Fruit fly (Drosophila melanogaster) whole organism, embryonic: ENCODE data around the gene Cpr65Az.
A peak's percentile ranks its signal among the peaks of the same experiment; 100 is the strongest.

Experiments
- CG10565 ChIP-seq: fragments of 200-800 bp; sonication (Bioruptor generic); optimal IDR thresholded peaks from 3 replicates; lab custom pipeline; 2016; ENCODE audit warnings: missing biosample characterization, mild to moderate bottlenecking, missing genetic modification characterization
- CG11085 ChIP-seq: fragments of 200-800 bp; sonication (Bioruptor generic); IDR thresholded peaks from 2 replicates; pipeline ENCODE4 v1.3.6; 2022; ENCODE audit warnings: missing biosample characterization, missing genetic modification characterization
- CG11560 ChIP-seq: fragments of 200-800 bp; sonication (Bioruptor generic); IDR thresholded peaks from 3 replicates; pipeline ENCODE4 v1.3.6; 2022; ENCODE audit warnings: missing biosample characterization, missing genetic modification characterization
- CG12104 ChIP-seq: fragments of 200-800 bp; sonication (Bioruptor generic); optimal IDR thresholded peaks from 3 replicates; lab custom pipeline; 2016; ENCODE audit warnings: missing biosample characterization, missing genetic modification characterization
- CG12744 ChIP-seq: fragments of 200-800 bp; sonication (Bioruptor generic); optimal IDR thresholded peaks from 2 replicates; lab custom pipeline; 2016; ENCODE audit warnings: missing biosample characterization, missing genetic modification characterization
- CG13624 ChIP-seq: fragments of 200-800 bp; sonication (Bioruptor generic); optimal IDR thresholded peaks from 2 replicates; lab custom pipeline; 2016; ENCODE audit warnings: missing biosample characterization, missing genetic modification characterization
- CG17186 ChIP-seq: fragments of 200-800 bp; sonication (Bioruptor generic); optimal IDR thresholded peaks from 3 replicates; lab custom pipeline; 2017; ENCODE audit warnings: missing biosample characterization, missing genetic modification reagents, missing genetic modification characterization
- CG17359 ChIP-seq: fragments of 200-800 bp; sonication (Bioruptor generic); optimal IDR thresholded peaks from 3 replicates; lab custom pipeline; 2018; ENCODE audit warnings: missing biosample characterization, mild to moderate bottlenecking, missing genetic modification characterization, moderate library complexity
- CG1792 ChIP-seq: fragments of 200-800 bp; sonication (Bioruptor generic); optimal IDR thresholded peaks from 2 replicates; lab custom pipeline; 2016; ENCODE audit warnings: missing biosample characterization, missing genetic modification characterization
- CG30403 ChIP-seq: fragments of 200-800 bp; sonication (Bioruptor generic); optimal IDR thresholded peaks from 3 replicates; lab custom pipeline; 2016; ENCODE audit warnings: missing biosample characterization, missing genetic modification characterization
- CG3163 ChIP-seq: fragments of 200-800 bp; sonication (Bioruptor generic); optimal IDR thresholded peaks from 3 replicates; lab custom pipeline; 2016; ENCODE audit warnings: missing biosample characterization, missing genetic modification characterization
- CG32532 ChIP-seq: fragments of 200-800 bp; sonication (Bioruptor generic); IDR thresholded peaks from 2 replicates; pipeline ENCODE4 v1.3.6; 2022; ENCODE audit warnings: missing biosample characterization, missing genetic modification characterization
- CG4854 ChIP-seq: fragments of 200-800 bp; sonication (Bioruptor generic); optimal IDR thresholded peaks from 2 replicates; lab custom pipeline; 2016; ENCODE audit warnings: missing biosample characterization, missing genetic modification characterization, inconsistent platforms
- CG5180 ChIP-seq: fragments of 200-800 bp; sonication (Bioruptor generic); optimal IDR thresholded peaks from 3 replicates; lab custom pipeline; 2017; ENCODE audit warnings: missing biosample characterization, missing genetic modification characterization, mild to moderate bottlenecking, moderate library complexity, missing genetic modification reagents
- CG5245 ChIP-seq: fragments of 200-800 bp; sonication (Bioruptor generic); optimal IDR thresholded peaks from 3 replicates; lab custom pipeline; 2016; ENCODE audit warnings: missing biosample characterization, missing genetic modification characterization
- CG6272 ChIP-seq: fragments of 200-800 bp; sonication (Bioruptor generic); IDR thresholded peaks from 2 replicates; pipeline ENCODE4 v1.3.6; 2022; ENCODE audit warnings: missing biosample characterization, missing genetic modification characterization
- CG6689 ChIP-seq: fragments of 200-800 bp; sonication (Bioruptor generic); IDR thresholded peaks from 2 replicates; pipeline ENCODE4 v1.3.6; 2022; ENCODE audit warnings: missing biosample characterization, missing genetic modification characterization
- CG6854 ChIP-seq: fragments of 200-800 bp; sonication (Bioruptor generic); optimal IDR thresholded peaks from 3 replicates; lab custom pipeline; 2017; ENCODE audit warnings: missing biosample characterization, mild to moderate bottlenecking, missing genetic modification characterization
- CG7839 ChIP-seq: fragments of 200-800 bp; sonication (Bioruptor generic); optimal IDR thresholded peaks from 3 replicates; lab custom pipeline; 2018; ENCODE audit warnings: missing biosample characterization, mild to moderate bottlenecking, missing genetic modification characterization, moderate library complexity
- CG7928 ChIP-seq: fragments of 200-800 bp; sonication (Bioruptor generic); optimal IDR thresholded peaks from 2 replicates; lab custom pipeline; 2017; ENCODE audit warnings: missing biosample characterization, mild to moderate bottlenecking, missing genetic modification characterization
- CG8924 ChIP-seq: fragments of 200-800 bp; optimal IDR thresholded peaks from 3 replicates; lab custom pipeline; 2019; ENCODE audit warnings: missing biosample characterization, mild to moderate bottlenecking, missing genetic modification characterization, moderate library complexity
- Chrac-16 ChIP-seq: fragments of 200-800 bp; sonication (Bioruptor generic); optimal IDR thresholded peaks from 3 replicates; lab custom pipeline; 2016; ENCODE audit warnings: missing biosample characterization, missing genetic modification characterization
- CoRest ChIP-seq: fragments of 200-800 bp; sonication (Bioruptor generic); optimal IDR thresholded peaks from 3 replicates; lab custom pipeline; 2018; ENCODE audit warnings: missing biosample characterization, mild to moderate bottlenecking, missing genetic modification characterization, moderate library complexity
- Dek ChIP-seq: fragments of 200-800 bp; sonication (Bioruptor generic); optimal IDR thresholded peaks from 3 replicates; lab custom pipeline; 2019; ENCODE audit warnings: missing biosample characterization, mild to moderate bottlenecking, missing genetic modification characterization, moderate library complexity
- Dref ChIP-seq: fragments of 200-800 bp; sonication (Bioruptor generic); IDR thresholded peaks from 2 replicates; pipeline ENCODE4 v1.3.6; 2022; ENCODE audit warnings: missing biosample characterization, missing genetic modification characterization
- H2.0 ChIP-seq: fragments of 200-800 bp; sonication (Bioruptor generic); IDR thresholded peaks from 2 replicates; pipeline ENCODE4 v1.3.6; 2022; ENCODE audit warnings: missing biosample characterization, missing genetic modification characterization
- HLH3B ChIP-seq: fragments of 200-800 bp; sonication (Bioruptor generic); IDR thresholded peaks from 2 replicates; pipeline ENCODE4 v1.3.6; 2022; ENCODE audit warnings: missing biosample characterization, missing genetic modification characterization
- Hand ChIP-seq: fragments of 200-800 bp; sonication (Bioruptor generic); optimal IDR thresholded peaks from 2 replicates; lab custom pipeline; 2017; ENCODE audit warnings: mild to moderate bottlenecking, missing biosample characterization, missing genetic modification reagents, missing genetic modification characterization
- Hey ChIP-seq: fragments of 200-800 bp; sonication (Bioruptor generic); optimal IDR thresholded peaks from 3 replicates; lab custom pipeline; 2018; ENCODE audit warnings: missing biosample characterization, mild to moderate bottlenecking, missing genetic modification characterization
- Hmx ChIP-seq: fragments of 200-800 bp; sonication (Bioruptor generic); optimal IDR thresholded peaks from 2 replicates; lab custom pipeline; 2016; ENCODE audit warnings: missing biosample characterization, missing genetic modification characterization
- Lhr ChIP-seq: fragments of 200-800 bp; sonication (Bioruptor generic); optimal IDR thresholded peaks from 3 replicates; lab custom pipeline; 2017; ENCODE audit warnings: mild to moderate bottlenecking, missing biosample characterization, missing genetic modification reagents, missing genetic modification characterization
- NFAT ChIP-seq: fragments of 200-800 bp; sonication (Bioruptor generic); IDR thresholded peaks from 2 replicates; pipeline ENCODE4 v1.3.6; 2022; ENCODE audit warnings: missing biosample characterization, missing genetic modification characterization
- Taf1 ChIP-seq: fragments of 200-800 bp; sonication (Bioruptor generic); IDR thresholded peaks from 2 replicates; pipeline ENCODE4 v1.3.6; 2022; ENCODE audit warnings: missing biosample characterization, missing genetic modification characterization
- caup ChIP-seq: fragments of 200-800 bp; sonication (Bioruptor generic); optimal IDR thresholded peaks from 3 replicates; lab custom pipeline; 2017; ENCODE audit warnings: missing biosample characterization, mild to moderate bottlenecking, missing genetic modification characterization, moderate library complexity; ENCODE audit not compliant: severe bottlenecking
- dmrt11E ChIP-seq: fragments of 200-800 bp; sonication (Bioruptor generic); optimal IDR thresholded peaks from 3 replicates; lab custom pipeline; 2018; ENCODE audit warnings: missing biosample characterization, mild to moderate bottlenecking, missing genetic modification characterization, moderate library complexity
- dmrt99B ChIP-seq: fragments of 200-800 bp; sonication (Bioruptor generic); optimal IDR thresholded peaks from 2 replicates; lab custom pipeline; 2018; ENCODE audit warnings: missing biosample characterization, mild to moderate bottlenecking, missing genetic modification characterization, moderate library complexity
- ewg ChIP-seq: fragments of 200-800 bp; sonication (Bioruptor generic); optimal IDR thresholded peaks from 3 replicates; lab custom pipeline; 2017; ENCODE audit warnings: mild to moderate bottlenecking, missing biosample characterization, missing genetic modification reagents, missing genetic modification characterization
- exex ChIP-seq: fragments of 200-800 bp; sonication (Bioruptor generic); optimal IDR thresholded peaks from 4 replicates; lab custom pipeline; 2018; ENCODE audit warnings: missing biosample characterization, mild to moderate bottlenecking, missing genetic modification characterization, moderate library complexity
- gt ChIP-seq: fragments of 200-800 bp; sonication (Bioruptor generic); IDR thresholded peaks from 2 replicates; pipeline ENCODE4 v1.3.6; 2022; ENCODE audit warnings: missing biosample characterization, missing genetic modification characterization
- ind ChIP-seq: fragments of 200-800 bp; sonication (Bioruptor generic); optimal IDR thresholded peaks from 3 replicates; lab custom pipeline; 2016; ENCODE audit warnings: missing biosample characterization, missing genetic modification characterization
- jumu ChIP-seq: fragments of 200-800 bp; sonication (Bioruptor generic); optimal IDR thresholded peaks from 3 replicates; lab custom pipeline; 2016; ENCODE audit warnings: missing biosample characterization, missing genetic modification characterization
- klu ChIP-seq: fragments of 200-800 bp; sonication (Bioruptor generic); IDR thresholded peaks from 2 replicates; pipeline ENCODE4 v1.3.6; 2022; ENCODE audit warnings: missing biosample characterization, missing genetic modification characterization
- knrl ChIP-seq: fragments of 200-800 bp; sonication (Bioruptor generic); IDR thresholded peaks from 3 replicates; pipeline ENCODE4 v1.3.6; 2022; ENCODE audit warnings: missing biosample characterization, missing genetic modification characterization; ENCODE audit not compliant: partially characterized antibody
- lab ChIP-seq: fragments of 200-800 bp; sonication (Bioruptor generic); optimal IDR thresholded peaks from 3 replicates; lab custom pipeline; 2017; ENCODE audit warnings: missing biosample characterization, missing genetic modification characterization, mild to moderate bottlenecking, moderate library complexity, missing genetic modification reagents
- mam ChIP-seq: fragments of 200-800 bp; sonication (Bioruptor generic); optimal IDR thresholded peaks from 3 replicates; lab custom pipeline; 2016; ENCODE audit warnings: missing biosample characterization, missing genetic modification characterization
- mld ChIP-seq: fragments of 200-800 bp; sonication (Bioruptor generic); IDR thresholded peaks from 3 replicates; pipeline ENCODE4 v1.3.6; 2022; ENCODE audit warnings: missing biosample characterization, missing genetic modification characterization; ENCODE audit not compliant: partially characterized antibody
- run ChIP-seq: fragments of 200-800 bp; sonication (Bioruptor generic); optimal IDR thresholded peaks from 3 replicates; lab custom pipeline; 2018; ENCODE audit warnings: missing biosample characterization, mild to moderate bottlenecking, missing genetic modification characterization
- unpg ChIP-seq: fragments of 200-800 bp; sonication (Bioruptor generic); optimal IDR thresholded peaks from 3 replicates; lab custom pipeline; 2018; ENCODE audit warnings: missing biosample characterization, mild to moderate bottlenecking, missing genetic modification characterization, moderate library complexity
- vfl ChIP-seq: fragments of 200-800 bp; sonication (Bioruptor generic); optimal IDR thresholded peaks from 2 replicates; lab custom pipeline; 2016; ENCODE audit warnings: missing biosample characterization, missing genetic modification characterization

The Cpr65Az gene

DNA sequence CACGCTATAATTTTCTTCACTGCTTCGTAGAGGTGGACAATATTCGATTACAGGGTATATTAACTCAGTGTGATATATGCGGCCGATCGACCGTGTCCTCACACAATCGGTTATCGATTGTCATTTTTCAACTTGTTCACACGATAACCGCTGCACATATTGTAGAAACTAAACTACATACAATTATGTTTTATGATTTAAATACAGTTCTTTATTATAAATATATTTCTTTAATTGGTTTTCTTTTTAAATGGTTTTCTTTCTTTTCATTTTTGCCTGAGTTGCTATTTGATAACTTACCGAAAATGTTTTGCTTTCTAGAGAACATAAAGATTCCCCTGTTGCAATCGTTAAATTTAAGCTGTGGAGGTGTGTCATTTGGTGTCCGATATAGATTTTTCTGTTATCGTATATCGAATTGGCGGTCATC, 13.2 kb downstream of the Cpr65Az start, which contains the start of the genes fmt and CG7376 (continued):
- TF ChIP-seq ind (GFP tag; lab: Kevin White, UChicago), result peak; percentile 31
- peak; percentile 3 for TF ChIP-seq mam (GFP tag; lab: Kevin White, UChicago)
- no peak for TF ChIP-seq jumu
- peak; percentile 39 for TF ChIP-seq CG17186 (GFP tag; lab: Kevin White, UChicago)
- TF ChIP-seq Dref, result peak; percentile 88
- TF ChIP-seq CG12104 (GFP tag; lab: Kevin White, UChicago), result peak; percentile 34
- TF ChIP-seq CG30403 (GFP tag; lab: Kevin White, UChicago), result peak; percentile 48
- no peak for TF ChIP-seq unpg (GFP tag; lab: Kevin White, UChicago)
- TF ChIP-seq CG6854 (GFP tag; lab: Kevin White, UChicago), result no peak
- no peak for TF ChIP-seq NFAT

DNA sequence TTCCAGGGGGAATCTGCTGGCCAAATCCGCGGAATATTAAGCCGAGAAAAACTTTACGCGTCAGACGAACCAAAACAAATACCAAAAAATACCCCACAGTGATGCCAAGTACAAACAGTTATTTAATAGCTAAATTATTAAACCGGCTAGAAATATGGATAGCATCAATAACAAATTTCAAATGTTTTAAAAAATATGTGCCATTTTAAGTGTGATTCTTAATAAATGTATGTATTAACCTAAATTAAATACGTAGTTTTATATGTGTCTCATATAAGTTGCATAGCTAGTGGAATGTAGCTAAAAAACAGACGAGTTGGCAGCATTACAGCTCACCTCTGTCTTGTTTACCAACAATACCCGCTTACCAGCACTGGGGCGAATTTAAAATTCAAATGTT, 21.2 kb downstream of the Cpr65Az start, which contains the start of gene CG10274:
CG10274 (minus strand) TSS at position 54 of the 400 bp plus-strand sequence.
- TF ChIP-seq CG13624 (GFP tag; lab: Kevin White, UChicago) (peak; percentile 79), mld (no peak), ewg (GFP tag; lab: Kevin White, UChicago) (peak; percentile 61), CG5245 (GFP tag; lab: Kevin White, UChicago) (peak; percentile 47), CG11085 (GFP tag; lab: Robert Waterston, UW) (peak; percentile 43), HLH3B (GFP tag; lab: Robert Waterston, UW) (peak; percentile 65), Hmx (GFP tag; lab: Kevin White, UChicago) (no peak), CG6689 (GFP tag; lab: Robert Waterston, UW) (peak; percentile 34; the same call in 1 of the 2 replicates), CG5180 (GFP tag; lab: Kevin White, UChicago) (no peak), CG12744 (GFP tag; lab: Kevin White, UChicago) (peak; percentile 48), CG17359 (tag; lab: Kevin White, UChicago) (no peak), Chrac-16 (GFP tag; lab: Kevin White, UChicago) (peak; percentile 85), dmrt99B (tag; lab: Kevin White, UChicago) (no peak), klu (GFP tag; lab: Robert Waterston, UW) (peak; percentile 73; the same call in 1 of the 2 replicates), CG3163 (peak; percentile 15), run (no peak), Hand (GFP tag; lab: Kevin White, UChicago) (no peak), CG8924 (peak; percentile 79), H2.0 (GFP tag; lab: Robert Waterston, UW) (peak; percentile 56; the same call in 1 of the 2 replicates), vfl (GFP tag; lab: Kevin White, UChicago) (no peak), CG32532 (GFP tag; lab: Robert Waterston, UW) (peak; percentile 66), dmrt11E (peak; percentile 77), gt (no peak), CoRest (tag; lab: Kevin White, UChicago) (peak; percentile 90), Taf1 (no peak), CG7839 (tag; lab: Kevin White, UChicago) (no peak), CG4854 (GFP tag; lab: Kevin White, UChicago) (peak; percentile 63), CG7928 (GFP tag; lab: Kevin White, UChicago) (peak; percentile 18), Dek (tag; lab: Kevin White, UChicago) (no peak), CG11560 (0 out of 3 replicates have a peak, but pooled peaks have one; percentile 23), Hey (tag; lab: Kevin White, UChicago) (no peak), Lhr (GFP tag; lab: Kevin White, UChicago) (peak; percentile 55), caup (GFP tag; lab: Kevin White, UChicago) (no peak), CG6272 (GFP tag; lab: Robert Waterston, UW) (0 out of 2 replicates have a peak, but pooled peaks have one; percentile 47), CG10565 (GFP tag; lab: Kevin White, UChicago) (peak; percentile 33), CG1792 (peak; percentile 43), exex (tag; lab: Kevin White, UChicago) (no peak), knrl (GFP tag; lab: Robert Waterston, UW) (peak; percentile 21; the same call in 1 of the 3 replicates), lab (no peak)
